Fruit fly (Drosophila melanogaster): ENCODE measurements around the gene kek1.

dm6 chr2L:12843448-12843847 lies 20.9 kb upstream of the kek1 start:
- TF ChIP-seq fd59A (GFP tag; optimal IDR thresholded peaks at IDR 0.05), result no peak
- no peak for TF ChIP-seq OdsH (GFP tag; optimal IDR thresholded peaks at IDR 0.05)
- TF ChIP-seq CG11762 (GFP tag; optimal IDR thresholded peaks at IDR 0.05; ENCODE audit: insufficient read depth), result no peak
- TF ChIP-seq Lpt (GFP tag; optimal IDR thresholded peaks at IDR 0.05), result no peak
- no peak for TF ChIP-seq dac (GFP tag; optimal IDR thresholded peaks at IDR 0.05)
- TF ChIP-seq Gug (GFP tag; IDR thresholded peaks at IDR 0.05), result no peak
- no peak for TF ChIP-seq fkh (GFP tag; optimal IDR thresholded peaks at IDR 0.05)
- TF ChIP-seq dsx (GFP tag; optimal IDR thresholded peaks at IDR 0.05; ENCODE audit: poor library complexity, severe bottlenecking), result no peak
